Fruit fly (Drosophila melanogaster): ENCODE data around the gene CG17343.

Gene CG17343

dm6 chr2L:19057799-19058198 is 6.9 kb upstream of the CG17343 start:
- TF ChIP-seq insv (optimal IDR thresholded peaks at IDR 0.05) (no peak), psq (optimal IDR thresholded peaks at IDR 0.05) (no peak), Sin3A (optimal IDR thresholded peaks at IDR 0.05) (no peak), Myc (optimal IDR thresholded peaks at IDR 0.05) (no peak), ttk (optimal IDR thresholded peaks at IDR 0.05) (no peak), h (optimal IDR thresholded peaks at IDR 0.05) (no peak)

dm6 chr2L:19058916-19059315 is 5.8 kb upstream of the CG17343 start, which contains the start of gene Phlpp:
Gene Phlpp (plus strand): TSS chr2L:19059129.
- TF ChIP-seq psq (optimal IDR thresholded peaks at IDR 0.05): no peak
- no peak for TF ChIP-seq Sin3A (optimal IDR thresholded peaks at IDR 0.05)
- TF ChIP-seq insv (optimal IDR thresholded peaks at IDR 0.05): no peak
- no peak for TF ChIP-seq ttk (optimal IDR thresholded peaks at IDR 0.05)
- TF ChIP-seq Myc (optimal IDR thresholded peaks at IDR 0.05): no peak
- no peak for TF ChIP-seq h (optimal IDR thresholded peaks at IDR 0.05)

dm6 chr2L:19063090-19063692 is 1.5 kb upstream of the CG17343 start, which contains the start of gene Dus4:
Gene Dus4 (plus strand): TSS chr2L:19063295.
- no peak for TF ChIP-seq ttk (optimal IDR thresholded peaks at IDR 0.05)
- no peak for TF ChIP-seq h (optimal IDR thresholded peaks at IDR 0.05)
- no peak for TF ChIP-seq psq (optimal IDR thresholded peaks at IDR 0.05)
- TF ChIP-seq Myc (optimal IDR thresholded peaks at IDR 0.05): no peak
- no peak for TF ChIP-seq Sin3A (optimal IDR thresholded peaks at IDR 0.05)
- TF ChIP-seq insv (optimal IDR thresholded peaks at IDR 0.05): no peak

DNA sequence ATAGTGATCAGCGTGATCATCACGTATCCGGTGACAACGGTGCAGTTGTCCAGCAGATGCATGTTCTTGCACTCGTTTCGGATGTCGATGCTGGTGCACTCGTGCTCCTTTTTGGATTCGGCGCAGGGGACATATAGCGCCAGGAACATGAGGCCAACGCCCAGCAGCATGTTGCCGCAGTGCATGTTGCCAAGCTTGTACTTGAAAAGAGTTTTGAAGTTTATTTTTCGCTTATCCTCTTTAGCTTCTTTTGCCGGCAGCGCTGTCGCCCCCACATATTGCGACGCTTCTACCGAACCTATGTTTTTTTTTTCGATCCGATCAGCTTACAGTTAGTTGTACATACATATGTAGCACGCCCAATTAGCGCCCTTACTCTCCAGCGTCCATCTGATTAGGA is 3.7 kb downstream of the CG17343 start:
- no peak for TF ChIP-seq Sin3A (optimal IDR thresholded peaks at IDR 0.05)
- TF ChIP-seq Myc (optimal IDR thresholded peaks at IDR 0.05): no peak
- TF ChIP-seq psq (optimal IDR thresholded peaks at IDR 0.05): no peak
- no peak for TF ChIP-seq insv (optimal IDR thresholded peaks at IDR 0.05)
- TF ChIP-seq h (optimal IDR thresholded peaks at IDR 0.05): no peak
- TF ChIP-seq ttk (optimal IDR thresholded peaks at IDR 0.05): no peak

DNA sequence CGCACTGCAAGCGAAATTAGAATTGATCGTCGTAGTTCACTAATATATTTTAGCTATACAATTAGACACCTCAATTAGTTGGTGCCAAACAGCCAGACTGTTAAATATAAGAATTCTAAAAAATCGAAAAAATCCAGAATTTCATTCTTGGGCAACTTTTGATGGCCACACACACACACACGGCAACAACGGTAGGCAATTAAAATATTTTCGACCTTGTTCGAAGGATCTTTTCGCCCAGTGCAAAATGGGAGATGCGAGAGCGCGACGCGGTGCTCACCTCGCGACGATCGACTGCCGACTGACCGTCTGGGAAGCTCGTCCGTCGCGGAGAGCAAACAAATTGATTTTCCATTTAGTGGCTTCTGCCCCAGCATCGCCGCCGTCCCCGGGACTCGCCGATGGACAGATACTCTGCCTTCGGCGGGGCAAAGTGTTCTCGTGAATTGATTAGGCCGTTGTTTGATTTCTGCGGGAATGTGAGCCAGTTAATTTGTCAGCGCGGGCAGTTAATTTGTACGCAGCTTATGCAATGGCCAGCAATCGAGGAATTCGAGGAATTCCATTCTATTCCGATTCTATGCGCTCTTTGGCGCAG is 4.9 kb downstream of the CG17343 start, which contains the start of gene CG10702:
Gene CG10702 (minus strand): TSS at position 304 of the 598 bp plus-strand sequence.
- TF ChIP-seq psq (optimal IDR thresholded peaks at IDR 0.05): no peak

DNA sequence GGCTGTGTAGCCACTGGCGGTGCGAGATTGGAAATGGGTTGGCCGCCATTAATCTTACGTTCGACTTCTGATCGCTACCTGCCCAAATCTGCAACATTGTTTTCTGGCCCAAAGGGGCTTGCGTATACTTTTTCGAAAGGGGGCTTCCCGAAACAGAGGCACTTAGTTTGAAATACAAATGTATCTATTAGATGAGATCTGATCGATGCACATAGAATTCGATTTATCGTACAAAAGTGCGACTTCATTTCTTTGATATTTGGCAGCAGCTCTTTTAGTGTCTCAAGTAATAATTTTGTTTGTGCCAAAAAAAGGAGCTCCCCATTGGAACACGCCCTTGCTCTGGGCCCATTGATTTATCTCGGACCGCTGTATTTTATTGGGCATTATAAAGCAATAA is 7.0 kb downstream of the CG17343 start:
- no peak for TF ChIP-seq Sin3A (optimal IDR thresholded peaks at IDR 0.05)
- TF ChIP-seq h (optimal IDR thresholded peaks at IDR 0.05): no peak
- no peak for TF ChIP-seq insv (optimal IDR thresholded peaks at IDR 0.05)
- no peak for TF ChIP-seq psq (optimal IDR thresholded peaks at IDR 0.05)
- no peak for TF ChIP-seq ttk (optimal IDR thresholded peaks at IDR 0.05)
- no peak for TF ChIP-seq Myc (optimal IDR thresholded peaks at IDR 0.05)

- no peak for TF ChIP-seq Myc (optimal IDR thresholded peaks at IDR 0.05)
These were observed 9.5 kb downstream of the CG17343 start, which contains the start of gene CG17572 for dm6 chr2L:19074099-19074828. Gene CG17572 (minus strand): TSS chr2L:19074149.

- no peak for TF ChIP-seq psq (optimal IDR thresholded peaks at IDR 0.05)
- TF ChIP-seq insv (optimal IDR thresholded peaks at IDR 0.05): no peak
- no peak for TF ChIP-seq Sin3A (optimal IDR thresholded peaks at IDR 0.05)
- no peak for TF ChIP-seq h (optimal IDR thresholded peaks at IDR 0.05)
These were observed 14.2 kb downstream of the CG17343 start, which contains the start of gene CG10700 for dm6 chr2L:19078928-19079327. Gene CG10700 (minus strand): TSS chr2L:19079028.

DNA sequence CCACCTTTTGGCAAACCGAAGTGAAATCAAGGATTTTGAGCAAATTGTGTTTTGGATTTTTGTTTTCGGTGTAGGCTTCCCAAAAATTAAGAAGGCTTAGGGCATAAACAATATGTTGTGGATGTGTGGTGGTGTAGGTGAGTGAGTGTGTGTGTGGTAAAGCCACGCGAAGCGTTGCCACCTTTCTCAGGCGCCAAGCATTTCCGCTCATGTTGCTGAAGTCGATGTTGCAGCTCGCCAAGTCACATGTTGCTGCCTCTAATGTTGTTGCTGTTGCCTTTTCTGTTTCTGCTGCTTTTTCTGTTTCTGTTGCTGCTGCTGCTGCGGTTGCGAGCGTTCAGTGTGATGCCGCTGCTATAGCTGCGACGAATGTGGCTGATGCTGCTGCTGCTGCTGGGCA is 15.0 kb downstream of the CG17343 start:
- TF ChIP-seq insv (optimal IDR thresholded peaks at IDR 0.05) (no peak), h (optimal IDR thresholded peaks at IDR 0.05) (no peak), psq (optimal IDR thresholded peaks at IDR 0.05) (no peak), Myc (optimal IDR thresholded peaks at IDR 0.05) (no peak), ttk (optimal IDR thresholded peaks at IDR 0.05) (no peak), Sin3A (optimal IDR thresholded peaks at IDR 0.05) (no peak)

dm6 chr2L:19083320-19083764 is 18.6 kb downstream of the CG17343 start:
- no peak for TF ChIP-seq ttk (optimal IDR thresholded peaks at IDR 0.05)
- TF ChIP-seq Myc (optimal IDR thresholded peaks at IDR 0.05): no peak
- TF ChIP-seq psq (optimal IDR thresholded peaks at IDR 0.05): no peak
- no peak for TF ChIP-seq h (optimal IDR thresholded peaks at IDR 0.05)
- no peak for TF ChIP-seq insv (optimal IDR thresholded peaks at IDR 0.05)
- no peak for TF ChIP-seq Sin3A (optimal IDR thresholded peaks at IDR 0.05)

DNA sequence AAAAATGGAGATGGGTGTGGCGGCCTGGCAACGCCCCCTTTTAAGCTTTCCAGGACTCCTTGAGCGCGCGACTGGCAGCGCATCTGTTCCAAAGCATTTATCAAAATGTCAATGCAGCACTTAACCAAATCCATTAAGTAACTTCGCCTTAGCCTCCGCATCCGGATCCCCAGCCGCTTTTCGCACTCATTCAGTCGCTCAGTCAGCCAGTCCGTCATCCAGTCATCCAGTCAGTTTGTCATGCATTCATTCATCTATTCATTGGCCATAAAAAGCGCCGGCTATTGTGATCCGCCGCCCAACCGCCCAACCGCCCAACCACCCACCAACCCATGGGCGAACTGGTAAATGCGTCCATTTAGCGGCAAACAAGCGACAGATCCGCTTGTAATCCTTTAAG is 24.2 kb downstream of the CG17343 start:
- TF ChIP-seq Sin3A (optimal IDR thresholded peaks at IDR 0.05) (no peak), psq (optimal IDR thresholded peaks at IDR 0.05) (no peak), ttk (optimal IDR thresholded peaks at IDR 0.05) (no peak), Myc (optimal IDR thresholded peaks at IDR 0.05) (no peak), insv (optimal IDR thresholded peaks at IDR 0.05) (no peak), h (optimal IDR thresholded peaks at IDR 0.05) (no peak)

DNA sequence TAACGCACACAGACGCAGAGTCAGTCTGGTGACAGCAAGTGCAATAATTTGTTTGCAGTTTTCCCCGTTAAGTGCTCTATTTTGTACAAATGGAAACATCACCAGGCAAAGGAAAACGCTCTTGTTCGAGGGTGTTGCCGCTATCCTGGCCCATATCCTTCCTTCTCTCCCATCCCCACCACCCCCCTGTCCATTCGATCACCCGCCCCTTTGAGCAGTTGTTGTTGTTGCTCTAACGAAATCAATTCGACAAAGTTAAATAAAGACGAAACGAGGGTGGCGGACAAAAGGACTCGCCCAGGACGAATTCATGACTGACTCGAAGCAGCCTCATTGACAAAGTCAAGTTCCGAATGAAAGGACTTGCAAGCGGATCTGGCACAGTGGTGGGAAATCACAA is 24.7 kb downstream of the CG17343 start:
- TF ChIP-seq insv (optimal IDR thresholded peaks at IDR 0.05) (no peak), psq (optimal IDR thresholded peaks at IDR 0.05) (no peak), ttk (optimal IDR thresholded peaks at IDR 0.05) (no peak), Sin3A (optimal IDR thresholded peaks at IDR 0.05) (no peak), Myc (optimal IDR thresholded peaks at IDR 0.05) (no peak), h (optimal IDR thresholded peaks at IDR 0.05) (no peak)
